Fruit fly (Drosophila melanogaster) whole organism, embryonic: ENCODE measurements around the gene CG32075.
A peak's percentile ranks its signal among the peaks of the same experiment; 100 is the strongest.

Experiments
- ATbp ChIP-seq: fragments of 200-800 bp; sonication (Bioruptor generic); optimal IDR thresholded peaks from 2 replicates; lab custom pipeline; 2017; ENCODE audit warnings: missing biosample characterization, mild to moderate bottlenecking, missing genetic modification characterization, missing genetic modification reagents
- B-H1 ChIP-seq: fragments of 200-800 bp; sonication (Bioruptor generic); IDR thresholded peaks from 3 replicates; pipeline ENCODE4 v1.3.6; 2022; ENCODE audit warnings: missing biosample characterization, missing genetic modification characterization
- CG1024 ChIP-seq: fragments of 200-800 bp; sonication (Bioruptor generic); IDR thresholded peaks from 2 replicates; pipeline ENCODE4 v1.3.6; 2022; ENCODE audit warnings: missing biosample characterization, missing genetic modification characterization
- CG11504 ChIP-seq: fragments of 200-800 bp; sonication (Bioruptor generic); optimal IDR thresholded peaks from 3 replicates; lab custom pipeline; 2019; ENCODE audit warnings: missing biosample characterization, mild to moderate bottlenecking, missing genetic modification characterization, moderate library complexity
- CG12071 ChIP-seq: fragments of 200-800 bp; sonication (Bioruptor generic); optimal IDR thresholded peaks from 3 replicates; lab custom pipeline; 2018; ENCODE audit warnings: missing biosample characterization, mild to moderate bottlenecking, missing genetic modification characterization
- CG14050 ChIP-seq: fragments of 200-800 bp; sonication (Bioruptor generic); IDR thresholded peaks from 3 replicates; pipeline ENCODE4 v1.3.6; 2022; ENCODE audit warnings: missing biosample characterization, missing genetic modification characterization
- CG1647 ChIP-seq: fragments of 200-800 bp; sonication (Bioruptor generic); optimal IDR thresholded peaks from 3 replicates; lab custom pipeline; 2016; ENCODE audit warnings: missing biosample characterization, missing genetic modification characterization
- CG16863 ChIP-seq: fragments of 200-800 bp; sonication (Bioruptor generic); optimal IDR thresholded peaks from 3 replicates; lab custom pipeline; 2016; ENCODE audit warnings: missing biosample characterization, missing genetic modification characterization
- CG17829 ChIP-seq: fragments of 200-800 bp; optimal IDR thresholded peaks from 2 replicates; lab custom pipeline; 2019; ENCODE audit warnings: missing biosample characterization, mild to moderate bottlenecking, missing genetic modification characterization, moderate library complexity
- CG17912 ChIP-seq: fragments of 200-800 bp; sonication (Bioruptor generic); optimal IDR thresholded peaks from 2 replicates; lab custom pipeline; 2018; ENCODE audit warnings: missing biosample characterization, mild to moderate bottlenecking, missing genetic modification characterization
- CG1792 ChIP-seq: fragments of 200-800 bp; sonication (Bioruptor generic); optimal IDR thresholded peaks from 2 replicates; lab custom pipeline; 2016; ENCODE audit warnings: missing biosample characterization, missing genetic modification characterization
- CG31224 ChIP-seq: fragments of 200-800 bp; sonication (Bioruptor generic); IDR thresholded peaks from 2 replicates; pipeline ENCODE4 v1.3.6; 2022; ENCODE audit warnings: missing biosample characterization, missing genetic modification characterization
- CG33213 ChIP-seq: fragments of 200-800 bp; sonication (Bioruptor generic); optimal IDR thresholded peaks from 3 replicates; lab custom pipeline; 2016; ENCODE audit warnings: missing biosample characterization, missing genetic modification characterization
- CG3407 ChIP-seq: fragments of 200-800 bp; sonication (Bioruptor generic); optimal IDR thresholded peaks from 2 replicates; lab custom pipeline; 2018; ENCODE audit warnings: missing biosample characterization, mild to moderate bottlenecking, missing genetic modification characterization
- CG34224 ChIP-seq: fragments of 200-800 bp; sonication (Bioruptor generic); IDR thresholded peaks from 3 replicates; pipeline ENCODE4 v1.3.6; 2022; ENCODE audit warnings: missing biosample characterization, missing genetic modification characterization; ENCODE audit not compliant: partially characterized antibody
- CG4282 ChIP-seq: fragments of 200-800 bp; sonication (Bioruptor generic); optimal IDR thresholded peaks from 2 replicates; lab custom pipeline; 2016; ENCODE audit warnings: missing biosample characterization, missing genetic modification characterization
- CG4854 ChIP-seq: fragments of 200-800 bp; sonication (Bioruptor generic); optimal IDR thresholded peaks from 2 replicates; lab custom pipeline; 2016; ENCODE audit warnings: missing biosample characterization, missing genetic modification characterization, inconsistent platforms
- CG6854 ChIP-seq: fragments of 200-800 bp; sonication (Bioruptor generic); optimal IDR thresholded peaks from 3 replicates; lab custom pipeline; 2017; ENCODE audit warnings: missing biosample characterization, mild to moderate bottlenecking, missing genetic modification characterization
- CG7357 ChIP-seq: fragments of 200-800 bp; sonication (Bioruptor generic); IDR thresholded peaks from 3 replicates; pipeline ENCODE4 v1.3.6; 2022; ENCODE audit warnings: missing biosample characterization, missing genetic modification characterization
- CG9797 ChIP-seq: fragments of 200-800 bp; sonication (Bioruptor generic); optimal IDR thresholded peaks from 3 replicates; lab custom pipeline; 2018; ENCODE audit warnings: missing biosample characterization, mild to moderate bottlenecking, missing genetic modification characterization
- D ChIP-seq, 2 experiments: fragments of 200-800 bp in 1 of 2; fragments of >200 bp in 1 of 2; sonication (Bioruptor generic) in 1 of 2; optimal IDR thresholded peaks; 2 replicates in 1 of 2; 3 replicates in 1 of 2; lab custom pipeline; 2017; ENCODE audit warnings: mild to moderate bottlenecking in 1 of 2, missing biosample characterization in 1 of 2, missing genetic modification characterization in 1 of 2, missing genetic modification reagents in 1 of 2
- Doc2 ChIP-seq: fragments of 200-800 bp; sonication (Bioruptor generic); IDR thresholded peaks from 2 replicates; pipeline ENCODE4 v1.3.6; 2022; ENCODE audit warnings: missing biosample characterization, missing genetic modification characterization
- ERR ChIP-seq: fragments of 200-800 bp; sonication (Bioruptor generic); optimal IDR thresholded peaks from 2 replicates; lab custom pipeline; 2016; ENCODE audit warnings: missing biosample characterization, missing genetic modification characterization
- Eip74EF ChIP-seq, 2 experiments: fragments of 200-800 bp in 1 of 2; fragments of >200 bp in 1 of 2; sonication (Bioruptor generic) in 1 of 2; optimal IDR thresholded peaks; 2 replicates each; lab custom pipeline; 2017 to 2019; ENCODE audit warnings: missing biosample characterization in 2 of 2, missing genetic modification characterization in 2 of 2, mild to moderate bottlenecking in 1 of 2, moderate library complexity in 1 of 2
- Hmx ChIP-seq: fragments of 200-800 bp; sonication (Bioruptor generic); optimal IDR thresholded peaks from 2 replicates; lab custom pipeline; 2016; ENCODE audit warnings: missing biosample characterization, missing genetic modification characterization
- Hr3 ChIP-seq: fragments of 200-800 bp; sonication (Bioruptor generic); optimal IDR thresholded peaks from 3 replicates; lab custom pipeline; 2016; ENCODE audit warnings: missing biosample characterization, missing genetic modification characterization
- Hsf ChIP-seq: fragments of 200-800 bp; sonication (Bioruptor generic); optimal IDR thresholded peaks from 3 replicates; lab custom pipeline; 2016; ENCODE audit warnings: missing biosample characterization, missing genetic modification characterization
- Lpt ChIP-seq: fragments of >200 bp; optimal IDR thresholded peaks from 2 replicates; lab custom pipeline; 2018; ENCODE audit warnings: missing biosample characterization, missing genetic modification characterization
- Mad ChIP-seq: fragments of 200-800 bp; sonication (Bioruptor generic); optimal IDR thresholded peaks from 2 replicates; lab custom pipeline; 2016; ENCODE audit warnings: missing biosample characterization, missing genetic modification characterization
- Meics ChIP-seq: fragments of 200-800 bp; sonication (Bioruptor generic); optimal IDR thresholded peaks from 2 replicates; lab custom pipeline; 2017; ENCODE audit warnings: missing biosample characterization, mild to moderate bottlenecking, missing genetic modification characterization
- NC2α ChIP-seq: fragments of 200-800 bp; sonication (Bioruptor generic); optimal IDR thresholded peaks from 2 replicates; lab custom pipeline; 2016; ENCODE audit warnings: missing biosample characterization, missing genetic modification characterization
- NK7.1 ChIP-seq: fragments of 200-800 bp; sonication (Bioruptor generic); optimal IDR thresholded peaks from 3 replicates; lab custom pipeline; 2016; ENCODE audit warnings: missing biosample characterization, missing genetic modification characterization
- Six4 ChIP-seq: fragments of 200-800 bp; sonication (Bioruptor generic); optimal IDR thresholded peaks from 2 replicates; lab custom pipeline; 2016; ENCODE audit warnings: missing biosample characterization, missing genetic modification characterization
- Sry-δ ChIP-seq: fragments of 200-800 bp; sonication (Bioruptor generic); optimal IDR thresholded peaks from 2 replicates; lab custom pipeline; 2016; ENCODE audit warnings: missing biosample characterization, missing genetic modification characterization
- bigmax ChIP-seq: fragments of 200-800 bp; sonication (Bioruptor generic); optimal IDR thresholded peaks from 2 replicates; lab custom pipeline; 2018; ENCODE audit warnings: missing biosample characterization, mild to moderate bottlenecking, missing genetic modification characterization
- br ChIP-seq: fragments of >200 bp; optimal IDR thresholded peaks from 2 replicates; lab custom pipeline; 2017
- btn ChIP-seq: fragments of 200-800 bp; sonication (Bioruptor generic); optimal IDR thresholded peaks from 2 replicates; lab custom pipeline; 2016; ENCODE audit warnings: missing biosample characterization, missing genetic modification characterization
- danr ChIP-seq: fragments of 200-800 bp; sonication (Bioruptor generic); IDR thresholded peaks from 2 replicates; pipeline ENCODE4 v1.3.6; 2022; ENCODE audit warnings: missing biosample characterization, missing genetic modification characterization
- dm ChIP-seq: fragments of 200-800 bp; sonication (Bioruptor generic); optimal IDR thresholded peaks from 3 replicates; lab custom pipeline; 2016; ENCODE audit warnings: missing biosample characterization, missing genetic modification characterization
- gsb-n ChIP-seq: fragments of 200-800 bp; sonication (Bioruptor generic); optimal IDR thresholded peaks from 3 replicates; lab custom pipeline; 2018; ENCODE audit warnings: missing biosample characterization, mild to moderate bottlenecking, missing genetic modification characterization
- insv ChIP-seq, 2 experiments: fragments of 200-800 bp; sonication (Bioruptor generic); optimal IDR thresholded peaks; 3 replicates each; lab custom pipeline; 2016 to 2018; ENCODE audit warnings: missing biosample characterization in 2 of 2, missing genetic modification characterization in 2 of 2
- jumu ChIP-seq: fragments of 200-800 bp; sonication (Bioruptor generic); optimal IDR thresholded peaks from 3 replicates; lab custom pipeline; 2016; ENCODE audit warnings: missing biosample characterization, missing genetic modification characterization
- nerfin-2 ChIP-seq: fragments of 200-800 bp; sonication (Bioruptor generic); IDR thresholded peaks from 2 replicates; pipeline ENCODE4 v1.3.6; 2022; ENCODE audit warnings: missing biosample characterization, missing genetic modification characterization; ENCODE audit not compliant: partially characterized antibody
- p53 ChIP-seq: fragments of 200-800 bp; sonication (Bioruptor generic); optimal IDR thresholded peaks from 2 replicates; lab custom pipeline; 2016; ENCODE audit warnings: missing biosample characterization, missing genetic modification characterization
- pho ChIP-seq: fragments of 200-800 bp; sonication (Bioruptor generic); optimal IDR thresholded peaks from 2 replicates; lab custom pipeline; 2016; ENCODE audit warnings: missing biosample characterization, missing genetic modification characterization
- rib ChIP-seq: fragments of 200-800 bp; sonication (Bioruptor generic); IDR thresholded peaks from 2 replicates; pipeline ENCODE4 v1.3.6; 2022; ENCODE audit warnings: missing biosample characterization, missing genetic modification characterization
- sd ChIP-seq: fragments of 200-800 bp; sonication (Bioruptor generic); optimal IDR thresholded peaks from 3 replicates; lab custom pipeline; 2018; ENCODE audit warnings: missing biosample characterization, mild to moderate bottlenecking, missing genetic modification characterization, moderate library complexity
- sens ChIP-seq: fragments of 200-800 bp; sonication (Bioruptor generic); peaks from one replicate; lab custom pipeline; 2016; ENCODE audit warnings: missing biosample characterization, missing genetic modification characterization
- slbo ChIP-seq: fragments of 200-800 bp; sonication (Bioruptor generic); IDR thresholded peaks from 2 replicates; pipeline ENCODE4 v1.3.6; 2022; ENCODE audit warnings: missing biosample characterization, missing genetic modification characterization
- tna ChIP-seq: fragments of 200-800 bp; sonication (Bioruptor generic); IDR thresholded peaks from 2 replicates; pipeline ENCODE4 v1.3.6; 2022; ENCODE audit warnings: missing biosample characterization, missing genetic modification characterization; ENCODE audit not compliant: partially characterized antibody
- usp ChIP-seq: fragments of >200 bp; optimal IDR thresholded peaks from 2 replicates; lab custom pipeline; 2017; ENCODE audit warnings: missing biosample characterization, missing genetic modification characterization
- zf30C ChIP-seq: fragments of 200-800 bp; sonication (Bioruptor generic); optimal IDR thresholded peaks from 3 replicates; lab custom pipeline; 2018; ENCODE audit warnings: missing biosample characterization, mild to moderate bottlenecking, missing genetic modification characterization

Gene CG32075

dm6 chr3L:11070372-11070854 is 5.7 kb upstream of the CG32075 start, which contains the start of gene Mocs1 (continued):
- TF ChIP-seq CG4282 (no peak), btn (GFP tag; lab: Kevin White, UChicago) (no peak), CG33213 (GFP tag; lab: Kevin White, UChicago) (no peak), Meics (GFP tag; lab: Kevin White, UChicago) (no peak), nerfin-2 (GFP tag; lab: Robert Waterston, UW) (no peak), CG4854 (no peak), CG1792 (GFP tag; lab: Kevin White, UChicago) (no peak), CG1647 (GFP tag; lab: Kevin White, UChicago) (no peak), sens (GFP tag; lab: Kevin White, UChicago) (no peak), D (optimal IDR thresholded peaks at IDR 0.05; lab: Kevin White, UChicago) (no peak), D (GFP tag; optimal IDR thresholded peaks at IDR 0.05; lab: Kevin White, UChicago) (no peak), CG1024 (no peak), ERR (GFP tag; lab: Kevin White, UChicago) (no peak), NC2α (GFP tag; lab: Kevin White, UChicago) (no peak), Sry-δ (GFP tag; lab: Kevin White, UChicago) (no peak), rib (GFP tag; lab: Robert Waterston, UW) (peak; percentile 60; the same call in 1 of the 2 replicates), Lpt (GFP tag; lab: Kevin White, UChicago) (no peak), CG34224 (GFP tag; lab: Robert Waterston, UW) (no peak; the same call in 2 of the 3 replicates), zf30C (GFP tag; lab: Kevin White, UChicago) (no peak), tna (peak; percentile 11; the same call in 1 of the 2 replicates), insv (GFP tag; optimal IDR thresholded peaks at IDR 0.05; lab: Kevin White, UChicago) (no peak), CG11504 (tag; lab: Kevin White, UChicago) (no peak), bigmax (GFP tag; lab: Kevin White, UChicago) (no peak), CG14050 (GFP tag; lab: Robert Waterston, UW) (no peak), NK7.1 (GFP tag; lab: Kevin White, UChicago) (no peak), gsb-n (tag; lab: Kevin White, UChicago) (no peak), danr (GFP tag; lab: Robert Waterston, UW) (no peak), Hmx (GFP tag; lab: Kevin White, UChicago) (no peak), CG12071 (GFP tag; lab: Kevin White, UChicago) (no peak), CG3407 (GFP tag; lab: Kevin White, UChicago) (no peak), pho (GFP tag; lab: Kevin White, UChicago) (no peak), B-H1 (GFP tag; lab: Robert Waterston, UW) (no peak; the same call in 2 of the 3 replicates), Mad (GFP tag; lab: Kevin White, UChicago) (no peak), dm (no peak), CG31224 (no peak), jumu (no peak), CG6854 (GFP tag; lab: Kevin White, UChicago) (no peak), Doc2 (no peak), slbo (0 out of 2 replicates have a peak, but pooled peaks have one; percentile 24), p53 (no peak), CG17912 (GFP tag; lab: Kevin White, UChicago) (no peak), Hr3 (no peak), Six4 (GFP tag; lab: Kevin White, UChicago) (no peak), ATbp (GFP tag; lab: Kevin White, UChicago) (no peak), Eip74EF (GFP tag; optimal IDR thresholded peaks at IDR 0.05; lab: Kevin White, UChicago) (no peak), CG16863 (GFP tag; lab: Kevin White, UChicago) (no peak), CG9797 (no peak), br (lab: Kevin White, UChicago) (no peak), CG17829 (tag; lab: Kevin White, UChicago) (no peak), CG7357 (GFP tag; lab: Robert Waterston, UW) (no peak), Hsf (GFP tag; lab: Kevin White, UChicago) (no peak), usp (GFP tag; lab: Kevin White, UChicago) (no peak), sd (tag; lab: Kevin White, UChicago) (no peak)
